Fruit fly (Drosophila melanogaster) whole organism, embryonic: ENCODE measurements around the gene Ask1.

ENCODE experiments used
- Ada2b ChIP-seq: fragments of 200-800 bp; sonication (Bioruptor generic); IDR thresholded peaks from 2 replicates; pipeline ENCODE4 v1.3.6; 2022; ENCODE audit warnings: missing biosample characterization, missing genetic modification characterization
- B-H2 ChIP-seq: fragments of 200-800 bp; sonication (Bioruptor generic); optimal IDR thresholded peaks from 2 replicates; lab custom pipeline; 2018; ENCODE audit warnings: missing biosample characterization, mild to moderate bottlenecking, missing genetic modification characterization
- BEAF-32 ChIP-seq: fragments of 200-800 bp; sonication (Bioruptor generic); optimal IDR thresholded peaks from 3 replicates; lab custom pipeline; 2017; ENCODE audit warnings: missing biosample characterization, missing genetic modification characterization, mild to moderate bottlenecking, moderate library complexity, missing genetic modification reagents
- CG10321 ChIP-seq: fragments of 200-800 bp; sonication (Bioruptor generic); IDR thresholded peaks from 2 replicates; pipeline ENCODE4 v1.3.6; 2022; ENCODE audit warnings: missing biosample characterization, missing genetic modification characterization
- CG10431 ChIP-seq: fragments of 200-800 bp; sonication (Bioruptor generic); optimal IDR thresholded peaks from 3 replicates; lab custom pipeline; 2018; ENCODE audit warnings: missing biosample characterization, mild to moderate bottlenecking, missing genetic modification characterization
- CG11085 ChIP-seq: fragments of 200-800 bp; sonication (Bioruptor generic); IDR thresholded peaks from 2 replicates; pipeline ENCODE4 v1.3.6; 2022; ENCODE audit warnings: missing biosample characterization, missing genetic modification characterization
- CG15479 ChIP-seq: fragments of 200-800 bp; sonication (Bioruptor generic); optimal IDR thresholded peaks from 3 replicates; lab custom pipeline; 2019; ENCODE audit warnings: missing biosample characterization, mild to moderate bottlenecking, missing genetic modification characterization, moderate library complexity
- CG17802 ChIP-seq: fragments of 200-800 bp; sonication (Bioruptor generic); optimal IDR thresholded peaks from 2 replicates; lab custom pipeline; 2018; ENCODE audit warnings: missing biosample characterization, mild to moderate bottlenecking, missing genetic modification characterization, moderate library complexity
- CG2199 ChIP-seq: fragments of 200-800 bp; sonication (Bioruptor generic); IDR thresholded peaks from 3 replicates; pipeline ENCODE4 v1.3.6; 2022; ENCODE audit warnings: missing biosample characterization, missing genetic modification characterization
- CG30020 ChIP-seq: fragments of 200-800 bp; optimal IDR thresholded peaks from 2 replicates; lab custom pipeline; 2019; ENCODE audit warnings: missing biosample characterization, mild to moderate bottlenecking, missing genetic modification characterization, moderate library complexity
- CG30403 ChIP-seq: fragments of 200-800 bp; sonication (Bioruptor generic); optimal IDR thresholded peaks from 3 replicates; lab custom pipeline; 2016; ENCODE audit warnings: missing biosample characterization, missing genetic modification characterization
- CG32772 ChIP-seq: fragments of 200-800 bp; sonication (Bioruptor generic); IDR thresholded peaks from 2 replicates; pipeline ENCODE4 v1.3.6; 2022; ENCODE audit warnings: missing biosample characterization, missing genetic modification characterization
- CG34422 ChIP-seq: fragments of 200-800 bp; sonication (Bioruptor generic); IDR thresholded peaks from 3 replicates; pipeline ENCODE4 v1.3.6; 2022; ENCODE audit warnings: missing biosample characterization, missing genetic modification characterization
- CG4404 ChIP-seq: fragments of 200-800 bp; sonication (Bioruptor generic); IDR thresholded peaks from 2 replicates; pipeline ENCODE4 v1.3.6; 2022; ENCODE audit warnings: missing biosample characterization, missing genetic modification characterization
- CG6254 ChIP-seq: fragments of 200-800 bp; sonication (Bioruptor generic); optimal IDR thresholded peaks from 3 replicates; lab custom pipeline; 2017; ENCODE audit warnings: mild to moderate bottlenecking, missing biosample characterization, missing genetic modification reagents, missing genetic modification characterization
- CG7271 ChIP-seq: fragments of 200-800 bp; sonication (Bioruptor generic); optimal IDR thresholded peaks from 2 replicates; lab custom pipeline; 2018; ENCODE audit warnings: missing biosample characterization, mild to moderate bottlenecking, missing genetic modification characterization, moderate library complexity
- CG7928 ChIP-seq: fragments of 200-800 bp; sonication (Bioruptor generic); optimal IDR thresholded peaks from 2 replicates; lab custom pipeline; 2017; ENCODE audit warnings: missing biosample characterization, mild to moderate bottlenecking, missing genetic modification characterization
- CG8281 ChIP-seq: fragments of 200-800 bp; sonication (Bioruptor generic); optimal IDR thresholded peaks from 2 replicates; lab custom pipeline; 2018; ENCODE audit warnings: missing biosample characterization, mild to moderate bottlenecking, missing genetic modification characterization, moderate library complexity
- CrebB ChIP-seq: fragments of 200-800 bp; sonication (Bioruptor generic); optimal IDR thresholded peaks from 3 replicates; lab custom pipeline; 2018; ENCODE audit warnings: missing biosample characterization, mild to moderate bottlenecking, missing genetic modification characterization
- HLH54F ChIP-seq: fragments of 200-800 bp; sonication (Bioruptor generic); optimal IDR thresholded peaks from 3 replicates; lab custom pipeline; 2016; ENCODE audit warnings: missing biosample characterization, missing genetic modification characterization
- Hr39 ChIP-seq: fragments of >200 bp; optimal IDR thresholded peaks from 2 replicates; lab custom pipeline; 2017
- Lpt ChIP-seq: fragments of >200 bp; optimal IDR thresholded peaks from 2 replicates; lab custom pipeline; 2018; ENCODE audit warnings: missing biosample characterization, missing genetic modification characterization
- MESR4 ChIP-seq: fragments of 200-800 bp; sonication (Bioruptor generic); optimal IDR thresholded peaks from 2 replicates; lab custom pipeline; 2018; ENCODE audit warnings: missing biosample characterization, mild to moderate bottlenecking, missing genetic modification characterization, moderate library complexity
- Meics ChIP-seq: fragments of 200-800 bp; sonication (Bioruptor generic); optimal IDR thresholded peaks from 2 replicates; lab custom pipeline; 2017; ENCODE audit warnings: missing biosample characterization, mild to moderate bottlenecking, missing genetic modification characterization
- Nf-YC ChIP-seq: fragments of 200-800 bp; optimal IDR thresholded peaks from 3 replicates; lab custom pipeline; 2019; ENCODE audit warnings: missing biosample characterization, mild to moderate bottlenecking, missing genetic modification characterization, moderate library complexity
- Optix ChIP-seq: fragments of 200-800 bp; sonication (Bioruptor generic); IDR thresholded peaks from 3 replicates; pipeline ENCODE4 v1.3.6; 2022; ENCODE audit warnings: missing biosample characterization, missing genetic modification characterization
- Rfx ChIP-seq: fragments of 200-800 bp; sonication (Bioruptor generic); IDR thresholded peaks from 2 replicates; pipeline ENCODE4 v1.3.6; 2022; ENCODE audit warnings: missing biosample characterization, missing genetic modification characterization
- Tbp ChIP-seq: fragments of >200 bp; optimal IDR thresholded peaks from 2 replicates; lab custom pipeline; 2018; ENCODE audit warnings: missing biosample characterization, missing genetic modification characterization
- aop ChIP-seq: fragments of 200-800 bp; sonication (Bioruptor generic); IDR thresholded peaks from 2 replicates; pipeline ENCODE4 v1.3.6; 2022; ENCODE audit warnings: missing biosample characterization, missing genetic modification characterization
- ara ChIP-seq: fragments of 200-800 bp; sonication (Bioruptor generic); IDR thresholded peaks from 2 replicates; pipeline ENCODE4 v1.3.6; 2022; ENCODE audit warnings: missing biosample characterization, missing genetic modification characterization
- az2 ChIP-seq: fragments of 200-800 bp; sonication (Bioruptor generic); optimal IDR thresholded peaks from 3 replicates; lab custom pipeline; 2016; ENCODE audit warnings: missing biosample characterization, missing genetic modification characterization
- bab2 ChIP-seq: fragments of 200-800 bp; sonication (Bioruptor generic); optimal IDR thresholded peaks from 2 replicates; lab custom pipeline; 2016; ENCODE audit warnings: missing biosample characterization, missing genetic modification characterization
- disco-r ChIP-seq: fragments of 200-800 bp; sonication (Bioruptor generic); optimal IDR thresholded peaks from 2 replicates; lab custom pipeline; 2016; ENCODE audit warnings: missing biosample characterization, missing genetic modification characterization
- esg ChIP-seq: fragments of 200-800 bp; sonication (Bioruptor generic); conservative IDR thresholded peaks from 2 replicates; pipeline ENCODE4 v1.3.6; 2022; ENCODE audit warnings: missing biosample characterization, missing genetic modification characterization
- exex ChIP-seq: fragments of 200-800 bp; sonication (Bioruptor generic); optimal IDR thresholded peaks from 4 replicates; lab custom pipeline; 2018; ENCODE audit warnings: missing biosample characterization, mild to moderate bottlenecking, missing genetic modification characterization, moderate library complexity
- hkb ChIP-seq, 2 experiments: fragments of 200-800 bp in 1 of 2; fragments of >200 bp in 1 of 2; sonication (Bioruptor generic) in 1 of 2; IDR thresholded peaks in 1 of 2; optimal IDR thresholded peaks in 1 of 2; 2 replicates each; pipeline versions ENCODE4 v1.3.6 to Lab custom; 2017 to 2022; ENCODE audit warnings: missing biosample characterization in 1 of 2, missing genetic modification characterization in 1 of 2
- lilli ChIP-seq: fragments of 200-800 bp; sonication (Bioruptor generic); optimal IDR thresholded peaks from 3 replicates; lab custom pipeline; 2016; ENCODE audit warnings: missing biosample characterization, missing genetic modification characterization
- nerfin-2 ChIP-seq: fragments of 200-800 bp; sonication (Bioruptor generic); IDR thresholded peaks from 2 replicates; pipeline ENCODE4 v1.3.6; 2022; ENCODE audit warnings: missing biosample characterization, missing genetic modification characterization; ENCODE audit not compliant: partially characterized antibody
- pb ChIP-seq: fragments of 200-800 bp; sonication (Bioruptor generic); optimal IDR thresholded peaks from 3 replicates; lab custom pipeline; 2016; ENCODE audit warnings: missing biosample characterization, missing genetic modification characterization
- phol ChIP-seq: fragments of 200-800 bp; sonication (Bioruptor generic); optimal IDR thresholded peaks from 3 replicates; lab custom pipeline; 2018; ENCODE audit warnings: missing biosample characterization, mild to moderate bottlenecking, missing genetic modification characterization, moderate library complexity
- pita ChIP-seq: fragments of 200-800 bp; sonication (Bioruptor generic); optimal IDR thresholded peaks from 2 replicates; lab custom pipeline; 2017; ENCODE audit warnings: missing biosample characterization, mild to moderate bottlenecking, missing genetic modification characterization
- sd ChIP-seq: fragments of 200-800 bp; sonication (Bioruptor generic); optimal IDR thresholded peaks from 3 replicates; lab custom pipeline; 2018; ENCODE audit warnings: missing biosample characterization, mild to moderate bottlenecking, missing genetic modification characterization, moderate library complexity
- seq ChIP-seq: fragments of 200-800 bp; sonication (Bioruptor generic); IDR thresholded peaks from 2 replicates; pipeline ENCODE4 v1.3.6; 2022; ENCODE audit warnings: missing biosample characterization, missing genetic modification characterization
- sima ChIP-seq: fragments of 200-800 bp; sonication (Bioruptor generic); optimal IDR thresholded peaks from 2 replicates; lab custom pipeline; 2016; ENCODE audit warnings: missing biosample characterization, missing genetic modification characterization
- stwl ChIP-seq: fragments of 200-800 bp; sonication (Bioruptor generic); optimal IDR thresholded peaks from 3 replicates; lab custom pipeline; 2018; ENCODE audit warnings: missing biosample characterization, mild to moderate bottlenecking, missing genetic modification characterization, moderate library complexity
- sug ChIP-seq: fragments of 200-800 bp; optimal IDR thresholded peaks from 2 replicates; lab custom pipeline; 2019; ENCODE audit warnings: missing biosample characterization, mild to moderate bottlenecking, missing genetic modification characterization, moderate library complexity
- toy ChIP-seq: fragments of 200-800 bp; sonication (Bioruptor generic); IDR thresholded peaks from 2 replicates; pipeline ENCODE4 v1.3.6; 2022; ENCODE audit warnings: missing biosample characterization, missing genetic modification characterization
- trh ChIP-seq: fragments of 200-800 bp; sonication (Bioruptor generic); optimal IDR thresholded peaks from 2 replicates; lab custom pipeline; 2016; ENCODE audit warnings: missing biosample characterization, missing genetic modification characterization
- unc-4 ChIP-seq: fragments of 200-800 bp; sonication (Bioruptor generic); IDR thresholded peaks from 2 replicates; pipeline ENCODE4 v1.3.6; 2022; ENCODE audit warnings: missing biosample characterization, missing genetic modification characterization; ENCODE audit not compliant: partially characterized antibody
- usp ChIP-seq: fragments of >200 bp; optimal IDR thresholded peaks from 2 replicates; lab custom pipeline; 2017; ENCODE audit warnings: missing biosample characterization, missing genetic modification characterization
- zen ChIP-seq: fragments of 200-800 bp; sonication (Bioruptor generic); optimal IDR thresholded peaks from 3 replicates; lab custom pipeline; 2018; ENCODE audit warnings: missing biosample characterization, mild to moderate bottlenecking, missing genetic modification characterization, moderate library complexity

Gene Ask1

dm6 chr3R:19905932-19906439, 26.5 kb downstream of the Ask1 start (continued):
- no peak for TF ChIP-seq CG10431 (GFP tag; lab: Kevin White, UChicago)
- TF ChIP-seq B-H2 = no peak
- TF ChIP-seq CrebB = peak; percentile 67
- TF ChIP-seq usp (GFP tag; lab: Kevin White, UChicago) = no peak
- peak; percentile 98 for TF ChIP-seq sug (tag; lab: Kevin White, UChicago)
- TF ChIP-seq CG4404 (GFP tag; lab: Robert Waterston, UW) = peak; percentile 66
- peak; percentile 87 for TF ChIP-seq CG2199 (GFP tag; lab: Robert Waterston, UW)
- no peak for TF ChIP-seq hkb (optimal IDR thresholded peaks at IDR 0.05; lab: Kevin White, UChicago)
- peak; percentile 78 for TF ChIP-seq hkb (GFP tag; IDR thresholded peaks at IDR 0.05; lab: Robert Waterston, UW)
- no peak for TF ChIP-seq CG30020
- peak; percentile 77 for TF ChIP-seq CG30403
- peak; percentile 83 for TF ChIP-seq seq (GFP tag; lab: Robert Waterston, UW)
- TF ChIP-seq Hr39 (lab: Kevin White, UChicago) = no peak
- TF ChIP-seq HLH54F = peak; percentile 83
- TF ChIP-seq CG32772 (GFP tag; lab: Robert Waterston, UW) = peak; percentile 81
- TF ChIP-seq Nf-YC (tag; lab: Kevin White, UChicago) = peak; percentile 64
- TF ChIP-seq stwl (tag; lab: Kevin White, UChicago) = no peak
- no peak for TF ChIP-seq trh (GFP tag; lab: Kevin White, UChicago)
- peak; percentile 75 for TF ChIP-seq toy (GFP tag; lab: Robert Waterston, UW)
- peak; percentile 53 for TF ChIP-seq sd
- peak; percentile 85 for TF ChIP-seq CG34422 (GFP tag; lab: Robert Waterston, UW)
- no peak for TF ChIP-seq CG7928 (GFP tag; lab: Kevin White, UChicago)
- TF ChIP-seq pita = no peak
- peak; percentile 87 for TF ChIP-seq Meics (GFP tag; lab: Kevin White, UChicago)
- no peak for TF ChIP-seq Lpt (GFP tag; lab: Kevin White, UChicago)
- peak; percentile 92 for TF ChIP-seq Rfx (GFP tag; lab: Robert Waterston, UW)
- peak; percentile 79 for TF ChIP-seq az2 (GFP tag; lab: Kevin White, UChicago)
- peak; percentile 74 for TF ChIP-seq CG6254 (GFP tag; lab: Kevin White, UChicago)
- TF ChIP-seq unc-4 (GFP tag; lab: Robert Waterston, UW) = no peak
- TF ChIP-seq zen = peak; percentile 41
- peak; percentile 49 for TF ChIP-seq exex (tag; lab: Kevin White, UChicago)
- peak; percentile 20 for TF ChIP-seq BEAF-32
- TF ChIP-seq lilli (GFP tag; lab: Kevin White, UChicago) = peak; percentile 91
- TF ChIP-seq nerfin-2 (GFP tag; lab: Robert Waterston, UW) = no peak
- no peak for TF ChIP-seq sima
- TF ChIP-seq MESR4 (GFP tag; lab: Kevin White, UChicago) = peak; percentile 2
- peak; percentile 46 for TF ChIP-seq disco-r (GFP tag; lab: Kevin White, UChicago)
- TF ChIP-seq Ada2b (GFP tag; lab: Robert Waterston, UW) = peak; percentile 78
- peak; percentile 46 for TF ChIP-seq CG8281 (tag; lab: Kevin White, UChicago)
- TF ChIP-seq CG17802 (tag; lab: Kevin White, UChicago) = peak; percentile 36
- TF ChIP-seq pb (GFP tag; lab: Kevin White, UChicago) = peak; percentile 63
- no peak for TF ChIP-seq Tbp (GFP tag; lab: Kevin White, UChicago)
- peak; percentile 76 for TF ChIP-seq Optix
- peak; percentile 72 for TF ChIP-seq phol (tag; lab: Kevin White, UChicago)
- no peak for TF ChIP-seq aop (GFP tag; lab: Robert Waterston, UW)
- TF ChIP-seq CG11085 = no peak
- peak; percentile 89 for TF ChIP-seq bab2 (GFP tag; lab: Kevin White, UChicago)
- peak; percentile 77 for TF ChIP-seq esg (GFP tag; lab: Robert Waterston, UW)
- 0 out of 2 replicates have a peak, but pooled peaks have one; percentile 26 for TF ChIP-seq CG10321 (GFP tag; lab: Robert Waterston, UW)
- TF ChIP-seq CG7271 (tag; lab: Kevin White, UChicago) = no peak
- no peak for TF ChIP-seq CG15479 (GFP tag; lab: Kevin White, UChicago)
- TF ChIP-seq ara = peak; percentile 72
